Fruit fly (Drosophila melanogaster) whole organism, pupa: ENCODE results near the gene CG11964.

Source experiments
- CG10348 ChIP-seq: fragments of 200-800 bp; sonication (Bioruptor generic); IDR thresholded peaks from 2 replicates; pipeline ENCODE4 v1.3.6; 2022; ENCODE audit warnings: missing biosample characterization, missing genetic modification characterization
- CG12605 ChIP-seq: fragments of 200-800 bp; sonication (Bioruptor generic); IDR thresholded peaks from 2 replicates; pipeline ENCODE4 v1.3.6; 2022; ENCODE audit warnings: missing biosample characterization, missing genetic modification characterization
- CG13204 ChIP-seq: fragments of 200-800 bp; sonication (Bioruptor generic); optimal IDR thresholded peaks from 2 replicates; lab custom pipeline; 2018; ENCODE audit warnings: missing biosample characterization, mild to moderate bottlenecking, missing genetic modification characterization, moderate library complexity
- CG14655 ChIP-seq: fragments of 200-800 bp; sonication (Bioruptor generic); optimal IDR thresholded peaks from 3 replicates; lab custom pipeline; 2017; ENCODE audit warnings: mild to moderate bottlenecking, missing biosample characterization, missing genetic modification reagents, missing genetic modification characterization
- CG15710 ChIP-seq: fragments of 200-800 bp; sonication (Bioruptor generic); optimal IDR thresholded peaks from 2 replicates; lab custom pipeline; 2018; ENCODE audit warnings: missing biosample characterization, mild to moderate bottlenecking, missing genetic modification characterization, moderate library complexity
- CG17806 ChIP-seq: fragments of 200-800 bp; sonication (Bioruptor generic); optimal IDR thresholded peaks from 2 replicates; lab custom pipeline; 2018; ENCODE audit warnings: missing biosample characterization, mild to moderate bottlenecking, missing genetic modification characterization, moderate library complexity
- CG32121 ChIP-seq: fragments of 200-800 bp; sonication (Bioruptor generic); IDR thresholded peaks from 2 replicates; pipeline ENCODE4 v1.3.6; 2022; ENCODE audit warnings: missing biosample characterization, missing genetic modification characterization
- CG34367 ChIP-seq: fragments of 200-800 bp; sonication (Bioruptor generic); optimal IDR thresholded peaks from 2 replicates; lab custom pipeline; 2018; ENCODE audit warnings: missing biosample characterization, mild to moderate bottlenecking, missing genetic modification characterization
- CG4496 ChIP-seq: fragments of 200-800 bp; sonication (Bioruptor generic); IDR thresholded peaks from 3 replicates; pipeline ENCODE4 v1.3.6; 2022; ENCODE audit warnings: missing biosample characterization, missing genetic modification characterization
- CG8159 ChIP-seq: fragments of 200-800 bp; sonication (Bioruptor generic); optimal IDR thresholded peaks from 3 replicates; lab custom pipeline; 2018; ENCODE audit warnings: missing biosample characterization, mild to moderate bottlenecking, missing genetic modification characterization, moderate library complexity
- CG8301 ChIP-seq: fragments of 200-800 bp; sonication (Bioruptor generic); optimal IDR thresholded peaks from 2 replicates; lab custom pipeline; 2018; ENCODE audit warnings: missing biosample characterization, mild to moderate bottlenecking, missing genetic modification characterization
- CG9948 ChIP-seq: fragments of 200-800 bp; sonication (Bioruptor generic); optimal IDR thresholded peaks from 2 replicates; lab custom pipeline; 2018; ENCODE audit warnings: missing biosample characterization, mild to moderate bottlenecking, missing genetic modification characterization, moderate library complexity
- D1 ChIP-seq: fragments of 200-800 bp; sonication (Bioruptor generic); optimal IDR thresholded peaks from 2 replicates; lab custom pipeline; 2018; ENCODE audit warnings: missing biosample characterization, mild to moderate bottlenecking, missing genetic modification characterization, moderate library complexity
- EcR ChIP-seq: fragments of 200-800 bp; sonication (Bioruptor generic); optimal IDR thresholded peaks from 3 replicates; lab custom pipeline; 2019; ENCODE audit warnings: missing biosample characterization, missing genetic modification characterization, mild to moderate bottlenecking, moderate library complexity, missing genetic modification reagents
- Ets98B ChIP-seq: fragments of 200-800 bp; sonication (Bioruptor generic); IDR thresholded peaks from 2 replicates; pipeline ENCODE4 v1.3.6; 2022; ENCODE audit warnings: missing biosample characterization, missing genetic modification characterization
- Pif1A ChIP-seq: fragments of 200-800 bp; sonication (Bioruptor generic); optimal IDR thresholded peaks from 3 replicates; lab custom pipeline; 2016; ENCODE audit warnings: missing biosample characterization, missing genetic modification characterization
- Pif1B ChIP-seq: fragments of 200-800 bp; sonication (Bioruptor generic); optimal IDR thresholded peaks from 3 replicates; lab custom pipeline; 2016; ENCODE audit warnings: missing biosample characterization, missing genetic modification characterization
- Snoo ChIP-seq: fragments of 200-800 bp; sonication (Bioruptor generic); optimal IDR thresholded peaks from 3 replicates; lab custom pipeline; 2017; ENCODE audit warnings: missing biosample characterization, mild to moderate bottlenecking, missing genetic modification characterization, inconsistent platforms
- fd96Ca ChIP-seq: fragments of 200-800 bp; sonication (Bioruptor generic); IDR thresholded peaks from 3 replicates; pipeline ENCODE4 v1.3.6; 2022; ENCODE audit warnings: missing biosample characterization, missing genetic modification characterization
- gl ChIP-seq: fragments of 200-800 bp; sonication (Bioruptor generic); optimal IDR thresholded peaks from 2 replicates; lab custom pipeline; 2018; ENCODE audit warnings: missing biosample characterization, mild to moderate bottlenecking, missing genetic modification characterization
- rn ChIP-seq: fragments of 200-800 bp; sonication (Bioruptor generic); IDR thresholded peaks from 2 replicates; pipeline ENCODE4 v1.3.6; 2022; ENCODE audit warnings: missing biosample characterization, missing genetic modification characterization

The CG11964 gene

dm6 chr3R:8938494-8939404 lies 6.1 kb downstream of the CG11964 start, which contains the start of gene ScsbetaA:
ScsbetaA (plus strand) TSS chr3R:8938724.
- peak; percentile 14 for TF ChIP-seq CG8159 (tag; lab: Kevin White, UChicago)
- TF ChIP-seq EcR (GFP tag; lab: Kevin White, UChicago), result peak; percentile 49
- no peak for TF ChIP-seq Snoo (tag; lab: Kevin White, UChicago)
- peak; percentile 49 for TF ChIP-seq D1 (tag; lab: Kevin White, UChicago)

dm6 chr3R:8934930-8935329 lies 9.9 kb downstream of the CG11964 start, which contains the start of gene osk:
osk (plus strand) TSS chr3R:8935126.
- TF ChIP-seq CG17806 (tag; lab: Kevin White, UChicago) (no peak), CG15710 (tag; lab: Kevin White, UChicago) (no peak), CG10348 (GFP tag; lab: Robert Waterston, UW) (no peak), CG13204 (GFP tag; lab: Kevin White, UChicago) (no peak), CG8159 (tag; lab: Kevin White, UChicago) (no peak), CG4496 (no peak), CG12605 (no peak), fd96Ca (GFP tag; lab: Robert Waterston, UW) (no peak), EcR (GFP tag; lab: Kevin White, UChicago) (no peak), CG34367 (tag; lab: Kevin White, UChicago) (no peak), gl (no peak)

dm6 chr3R:8932741-8933140 lies 12.1 kb downstream of the CG11964 start:
- TF ChIP-seq CG15710 (tag; lab: Kevin White, UChicago) (peak; percentile 39), rn (GFP tag; lab: Robert Waterston, UW) (no peak), Ets98B (0 out of 2 replicates have a peak, but pooled peaks have one; percentile 6), gl (peak; percentile 24), CG8159 (tag; lab: Kevin White, UChicago) (peak; percentile 38), CG17806 (tag; lab: Kevin White, UChicago) (peak; percentile 54), CG12605 (no peak), Pif1A (GFP tag; lab: Kevin White, UChicago) (peak; percentile 25), CG34367 (tag; lab: Kevin White, UChicago) (peak; percentile 53), CG4496 (0 out of 3 replicates have a peak, but pooled peaks have one; percentile 22), CG9948 (peak; percentile 41), CG14655 (GFP tag; lab: Kevin White, UChicago) (peak; percentile 37), fd96Ca (GFP tag; lab: Robert Waterston, UW) (peak; percentile 36; the same call in 1 of the 3 replicates), Pif1B (GFP tag; lab: Kevin White, UChicago) (no peak), CG8301 (tag; lab: Kevin White, UChicago) (peak; percentile 53), D1 (tag; lab: Kevin White, UChicago) (no peak)

dm6 chr3R:8931777-8932345 lies 13.0 kb downstream of the CG11964 start, which contains the start of gene pyd:
pyd (minus strand) TSS chr3R:8931896.
- TF ChIP-seq D1 (tag; lab: Kevin White, UChicago), result peak; percentile 56
- peak; percentile 12 for TF ChIP-seq CG34367 (tag; lab: Kevin White, UChicago)
- peak; percentile 61 for TF ChIP-seq EcR (GFP tag; lab: Kevin White, UChicago)
- TF ChIP-seq CG8301 (tag; lab: Kevin White, UChicago), result peak; percentile 48
- peak; percentile 58 for TF ChIP-seq Pif1B (GFP tag; lab: Kevin White, UChicago)
- peak; percentile 26 for TF ChIP-seq Pif1A (GFP tag; lab: Kevin White, UChicago)
- peak; percentile 55 for TF ChIP-seq CG15710 (tag; lab: Kevin White, UChicago)
- TF ChIP-seq CG32121 (GFP tag; lab: Robert Waterston, UW), result peak; percentile 61; the same call in 1 of the 2 replicates
- no peak for TF ChIP-seq gl
- peak; percentile 43 for TF ChIP-seq CG14655 (GFP tag; lab: Kevin White, UChicago)
- TF ChIP-seq rn (GFP tag; lab: Robert Waterston, UW), result no peak
- TF ChIP-seq CG8159 (tag; lab: Kevin White, UChicago), result peak; percentile 62
- TF ChIP-seq CG12605, result 0 out of 2 replicates have a peak, but pooled peaks have one; percentile 16
- TF ChIP-seq CG13204 (GFP tag; lab: Kevin White, UChicago), result peak; percentile 17
- TF ChIP-seq Snoo (tag; lab: Kevin White, UChicago), result no peak
- TF ChIP-seq CG17806 (tag; lab: Kevin White, UChicago), result peak; percentile 5
- no peak for TF ChIP-seq CG10348 (GFP tag; lab: Robert Waterston, UW)
- peak; percentile 42 for TF ChIP-seq CG9948
- peak; percentile 45; the same call in 1 of the 3 replicates for TF ChIP-seq CG4496
- TF ChIP-seq Ets98B, result peak; percentile 65
- TF ChIP-seq fd96Ca (GFP tag; lab: Robert Waterston, UW), result peak; percentile 67; the same call in 2 of the 3 replicates
- TF ChIP-seq, all 21 proteins: peak for 17

dm6 chr3R:8931064-8931419 lies 13.8 kb downstream of the CG11964 start:
- TF ChIP-seq CG10348 (GFP tag; lab: Robert Waterston, UW) (no peak), CG14655 (GFP tag; lab: Kevin White, UChicago) (no peak)
